Worm (Caenorhabditis elegans) whole organism, young adult: ENCODE results near the gene rad-23.

ENCODE experiments used
- B0019.2 ChIP-seq: fragments of 200-800 bp; sonication (Bioruptor generic); conservative IDR thresholded peaks from 2 replicates; pipeline ENCODE4 v1.3.6; 2022; ENCODE audit warnings: missing genetic modification reagents, missing genetic modification characterization, missing compliant biosample characterization
- K12H6.12 ChIP-seq: fragments of 200-800 bp; sonication (Bioruptor generic); optimal IDR thresholded peaks from 2 replicates; lab custom pipeline; 2018; ENCODE audit warnings: mild to moderate bottlenecking, missing genetic modification characterization, missing compliant biosample characterization
- Y67H2A.10 ChIP-seq: fragments of 200-800 bp; sonication (Bioruptor generic); conservative IDR thresholded peaks from 2 replicates; pipeline ENCODE4 v1.3.6; 2022; ENCODE audit warnings: missing genetic modification reagents, missing genetic modification characterization, missing compliant biosample characterization
- ZK185.1 ChIP-seq: sonication (generic microtip); optimal IDR thresholded peaks from 2 replicates; lab custom pipeline; 2016; ENCODE audit warnings: mild to moderate bottlenecking, missing genetic modification characterization, missing compliant biosample characterization; ENCODE audit not compliant: poor library complexity, severe bottlenecking
- attf-6 ChIP-seq: fragments of 200-800 bp; sonication (Bioruptor generic); IDR thresholded peaks from 2 replicates; pipeline ENCODE4 v1.3.6; 2022; ENCODE audit warnings: missing genetic modification reagents, missing genetic modification characterization, missing compliant biosample characterization
- dpl-1 ChIP-seq: fragments of 150-350 bp; optimal IDR thresholded peaks from 2 replicates; lab custom pipeline; 2014; ENCODE audit warnings: missing biosample characterization, missing genetic modification reagents, missing genetic modification characterization
- tbp1 ChIP-seq: fragments of 200-800 bp; sonication (Bioruptor generic); optimal IDR thresholded peaks from 2 replicates; lab custom pipeline; 2018; ENCODE audit warnings: mild to moderate bottlenecking, missing genetic modification characterization, missing compliant biosample characterization
- unc-130 ChIP-seq: sonication (generic microtip); optimal IDR thresholded peaks from 2 replicates; lab custom pipeline; 2016; ENCODE audit warnings: missing genetic modification reagents, missing genetic modification characterization, missing compliant biosample characterization
- unc-62 ChIP-seq: fragments of 150-350 bp; optimal IDR thresholded peaks from 2 replicates; lab custom pipeline; 2014; ENCODE audit warnings: missing biosample characterization, missing genetic modification reagents, missing genetic modification characterization
- zfh-2 ChIP-seq: fragments of 200-800 bp; sonication (Bioruptor generic); conservative IDR thresholded peaks from 2 replicates; pipeline ENCODE4 v1.3.6; 2022; ENCODE audit warnings: missing genetic modification reagents, missing genetic modification characterization, missing compliant biosample characterization

DNA sequence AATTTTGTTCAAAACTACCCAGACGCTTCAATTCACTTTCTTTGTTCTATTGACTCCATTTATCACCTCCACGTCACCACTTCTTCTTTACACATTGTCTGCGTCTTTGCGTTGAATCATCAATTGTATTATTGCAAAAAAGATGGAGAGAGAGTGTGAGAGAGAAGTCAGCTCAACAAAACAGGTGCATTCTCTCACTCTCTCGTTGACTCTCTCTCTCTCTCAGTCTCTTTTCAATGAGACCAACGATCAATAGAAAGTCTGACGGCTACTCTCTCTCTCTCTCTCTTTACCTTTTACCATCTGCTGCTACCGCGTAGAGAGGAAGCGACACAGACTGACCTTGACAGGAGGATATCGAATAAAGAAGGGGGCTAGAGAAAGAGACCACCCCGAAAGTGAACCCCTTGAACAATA lies 16.8 kb downstream of the rad-23 start:
- TF ChIP-seq Y67H2A.10 (0 out of 2 replicates have a peak, but pooled peaks have one; percentile 29), ZK185.1 (tag; lab: Kevin White, UChicago) (peak; percentile 44), K12H6.12 (tag; lab: Kevin White, UChicago) (peak; percentile 39), B0019.2 (GFP tag; lab: Robert Waterston, UW) (no peak), unc-130 (GFP tag; lab: Kevin White, UChicago) (no peak), zfh-2 (GFP tag; lab: Robert Waterston, UW) (peak; percentile 64), dpl-1 (GFP tag; lab: Kevin White, UChicago) (no peak), unc-62 (GFP tag; lab: Kevin White, UChicago) (peak; percentile 70), tbp1 (peak; percentile 31), attf-6 (no peak)
